Worm (Caenorhabditis elegans) whole organism, L2 larva: ENCODE measurements around the gene act-5.

ENCODE experiments used
- ceh-16 ChIP-seq: fragments of 150-350 bp; optimal IDR thresholded peaks from 2 replicates; lab custom pipeline; 2014; ENCODE audit warnings: missing biosample characterization, missing genetic modification characterization
- ceh-82 ChIP-seq: fragments of 150-350 bp; optimal IDR thresholded peaks from 2 replicates; lab custom pipeline; 2014; ENCODE audit warnings: missing biosample characterization, missing genetic modification characterization
- nhr-10 ChIP-seq: sonication (generic microtip); optimal IDR thresholded peaks from 2 replicates; lab custom pipeline; 2017; ENCODE audit warnings: missing biosample characterization, missing genetic modification characterization
- nhr-11 ChIP-seq: fragments of 150-350 bp; optimal IDR thresholded peaks from 2 replicates; lab custom pipeline; 2014; ENCODE audit warnings: missing biosample characterization, missing genetic modification characterization
- sma-3 ChIP-seq: sonication (generic microtip); optimal IDR thresholded peaks from 2 replicates; lab custom pipeline; 2016; ENCODE audit warnings: missing genetic modification reagents, missing genetic modification characterization, missing compliant biosample characterization
- unc-62 ChIP-seq: fragments of 150-350 bp; optimal IDR thresholded peaks from 2 replicates; lab custom pipeline; 2014; ENCODE audit warnings: missing biosample characterization, missing genetic modification reagents, missing genetic modification characterization

DNA sequence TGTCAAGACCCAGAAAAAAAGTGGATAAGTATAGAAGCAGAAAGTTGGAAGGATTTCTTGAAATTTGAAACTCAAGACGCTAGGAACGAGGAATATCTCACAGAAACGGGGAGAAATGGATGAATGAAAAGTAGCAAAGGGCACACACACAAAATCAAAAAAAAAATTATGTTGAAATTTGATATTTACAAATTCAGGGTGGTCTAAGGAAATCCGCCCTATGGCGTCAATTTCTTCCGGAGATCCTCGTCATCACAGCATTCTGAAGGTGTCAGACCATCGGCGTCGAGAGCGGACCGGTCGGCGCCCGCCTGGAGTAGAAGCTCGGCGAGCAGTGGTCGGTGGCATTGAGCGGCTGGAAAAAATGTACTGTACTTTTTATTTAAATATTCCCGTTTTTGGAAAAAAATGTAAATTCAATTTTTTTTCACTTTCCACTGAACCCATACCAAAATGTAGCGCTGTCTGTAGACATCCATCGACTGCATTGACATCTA lies 34.2 kb upstream of the act-5 start:
- no peak for TF ChIP-seq sma-3
- no peak for TF ChIP-seq unc-62 (GFP tag; lab: Kevin White, UChicago)
- TF ChIP-seq nhr-11 (tag; lab: Kevin White, UChicago) = no peak
- TF ChIP-seq ceh-16 (tag; lab: Kevin White, UChicago) = no peak
- no peak for TF ChIP-seq nhr-10 (tag; lab: Kevin White, UChicago)
- no peak for TF ChIP-seq ceh-82
